Worm (Caenorhabditis elegans) whole organism, young adult: Measurements from ENCODE around the gene C30G7.3.

Source experiments
- C17E4.6 ChIP-seq: fragments of 200-800 bp; sonication (Bioruptor generic); IDR thresholded peaks from 2 replicates; pipeline ENCODE4 v1.3.6; 2022; ENCODE audit warnings: missing genetic modification reagents, missing genetic modification characterization, missing compliant biosample characterization
- F49E8.2 ChIP-seq: sonication (generic microtip); optimal IDR thresholded peaks from 3 replicates; lab custom pipeline; 2017; ENCODE audit warnings: missing genetic modification characterization, mild to moderate bottlenecking, missing compliant biosample characterization, antibody characterized with exemption, moderate library complexity; ENCODE audit not compliant: insufficient read depth
- nhr-120 ChIP-seq: fragments of 200-800 bp; sonication (Bioruptor generic); IDR thresholded peaks from 2 replicates; pipeline ENCODE4 v1.3.6; 2022; ENCODE audit warnings: missing genetic modification characterization, missing compliant biosample characterization
- snpc-4 ChIP-seq, 5 experiments: fragments of 150-350 bp in 1 of 5; sonication (generic microtip) in 4 of 5; optimal IDR thresholded peaks; 2 replicates each; lab custom pipeline; 2014 to 2018; ENCODE audit warnings: missing genetic modification characterization in 5 of 5, missing biosample characterization in 3 of 5, antibody characterized with exemption in 2 of 5, mild to moderate bottlenecking in 2 of 5, missing compliant biosample characterization in 2 of 5, missing genotype in 2 of 5, moderate library complexity in 2 of 5, missing genetic modification reagents in 1 of 5
- tbx-9 ChIP-seq: sonication (generic microtip); optimal IDR thresholded peaks from 2 replicates; lab custom pipeline; 2016; ENCODE audit warnings: borderline replicate concordance, missing genetic modification characterization, inconsistent platforms, missing compliant biosample characterization

DNA sequence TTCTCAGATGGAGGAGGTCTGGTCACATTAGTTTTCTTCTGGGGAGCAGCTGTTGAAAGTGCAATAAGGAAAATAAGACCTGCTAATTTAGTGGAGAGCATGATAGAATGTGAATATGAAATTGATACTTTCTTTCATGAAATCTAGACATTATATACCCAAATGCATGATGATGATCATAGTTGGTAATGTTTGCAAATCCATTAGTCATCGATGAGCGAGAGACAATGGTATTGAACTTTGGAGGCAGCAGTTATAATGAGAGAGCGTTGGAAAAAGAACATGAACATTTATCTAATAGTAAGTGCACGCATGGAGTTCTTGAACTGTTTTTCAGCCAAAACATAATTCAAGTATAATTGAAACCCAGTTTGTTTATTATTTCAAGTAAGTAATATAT is 47.8 kb downstream of the C30G7.3 start, which contains the start of gene H12D21.6:
- TF ChIP-seq snpc-4 (GFP tag; optimal IDR thresholded peaks at IDR 0.05; lab: Kevin White, UChicago) (no peak), snpc-4 (tag; optimal IDR thresholded peaks at IDR 0.05; lab: Kevin White, UChicago) (no peak), nhr-120 (GFP tag; lab: Robert Waterston, UW) (no peak), F49E8.2 (tag; lab: Kevin White, UChicago) (no peak), tbx-9 (tag; lab: Kevin White, UChicago) (no peak), C17E4.6 (GFP tag; lab: Robert Waterston, UW) (no peak)
